Fruit fly (Drosophila melanogaster): ENCODE data around the gene CG43163.

CG43163 gene

DNA sequence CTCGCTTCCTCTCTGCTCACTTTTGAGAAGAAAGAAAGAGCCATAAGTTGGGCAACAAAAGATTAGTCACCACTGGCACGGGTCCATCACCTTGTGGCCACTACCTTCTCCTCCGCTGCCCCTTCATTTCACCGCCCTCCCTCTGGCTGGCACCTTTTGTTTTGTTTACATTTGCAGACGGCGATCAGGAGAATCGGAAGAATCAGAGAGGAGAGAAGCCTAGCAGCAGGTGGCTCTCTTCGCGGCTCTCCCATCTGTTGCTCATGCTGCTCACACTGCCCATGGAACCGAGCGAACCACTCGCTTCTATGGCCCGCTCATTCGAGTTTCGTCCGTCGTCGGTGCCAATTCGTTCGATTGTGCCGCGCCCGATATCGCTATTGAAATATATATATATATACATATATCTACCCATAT is 39.4 kb upstream of the CG43163 start:
- TF ChIP-seq Dfd (GFP tag; optimal IDR thresholded peaks at IDR 0.05): no peak
- TF ChIP-seq CG32264 (GFP tag; optimal IDR thresholded peaks at IDR 0.05): peak; percentile 41
- no peak for TF ChIP-seq Mio (GFP tag; optimal IDR thresholded peaks at IDR 0.05)
- TF ChIP-seq jim (GFP tag; optimal IDR thresholded peaks at IDR 0.05): peak; percentile 47
- TF ChIP-seq CG9705 (GFP tag; optimal IDR thresholded peaks at IDR 0.05): no peak
- TF ChIP-seq foxo (GFP tag; optimal IDR thresholded peaks at IDR 0.05): peak in 1 of 2 experiments; percentile 25
- peak; percentile 47 for TF ChIP-seq fru (GFP tag; optimal IDR thresholded peaks at IDR 0.05)
- TF ChIP-seq woc (GFP tag; optimal IDR thresholded peaks at IDR 0.05): no peak
- no peak for TF ChIP-seq lola (GFP tag; optimal IDR thresholded peaks at IDR 0.05)
- TF ChIP-seq ey (GFP tag; optimal IDR thresholded peaks at IDR 0.05): no peak
- no peak for TF ChIP-seq brk (GFP tag; optimal IDR thresholded peaks at IDR 0.05)
- TF ChIP-seq sv (GFP tag; optimal IDR thresholded peaks at IDR 0.05): no peak
- TF ChIP-seq HLH106 (tag; optimal IDR thresholded peaks at IDR 0.05): no peak
- TF ChIP-seq N (GFP tag; optimal IDR thresholded peaks at IDR 0.05): no peak
- peak; percentile 66 for TF ChIP-seq Hr83 (GFP tag; optimal IDR thresholded peaks at IDR 0.05; ENCODE audit: poor library complexity, severe bottlenecking)
- TF ChIP-seq Jra (GFP tag; optimal IDR thresholded peaks at IDR 0.05): peak; percentile 79
- TF ChIP-seq Vsx2 (GFP tag; optimal IDR thresholded peaks at IDR 0.05; ENCODE audit: partially characterized antibody): peak; percentile 91
- TF ChIP-seq dl (GFP tag; optimal IDR thresholded peaks at IDR 0.05; ENCODE audit: insufficient read depth in 1 of 2, partially characterized antibody in 2 of 2): peak; percentile 98 to 99
- peak; percentile 99 for TF ChIP-seq Dif (GFP tag; optimal IDR thresholded peaks at IDR 0.05; ENCODE audit: partially characterized antibody)
- TF ChIP-seq Sp1 (GFP tag; optimal IDR thresholded peaks at IDR 0.05): peak; percentile 48
- TF ChIP-seq Abd-B (GFP tag; optimal IDR thresholded peaks at IDR 0.05): no peak
- no peak for TF ChIP-seq GATAd (GFP tag; optimal IDR thresholded peaks at IDR 0.05)
- TF ChIP-seq Hnf4 (GFP tag; optimal IDR thresholded peaks at IDR 0.05): no peak
- TF ChIP-seq sage (GFP tag; optimal IDR thresholded peaks at IDR 0.05): peak; percentile 41
- TF ChIP-seq tai (GFP tag; optimal IDR thresholded peaks at IDR 0.05): peak; percentile 4
- no peak for TF ChIP-seq OdsH (GFP tag; optimal IDR thresholded peaks at IDR 0.05)
- TF ChIP-seq psq (GFP tag; optimal IDR thresholded peaks at IDR 0.05): peak; percentile 81
- no peak for TF ChIP-seq Hr78 (GFP tag; optimal IDR thresholded peaks at IDR 0.05)
- peak; percentile 57 for TF ChIP-seq br (GFP tag; optimal IDR thresholded peaks at IDR 0.05)
- peak; percentile 71 for TF ChIP-seq h (GFP tag; optimal IDR thresholded peaks at IDR 0.05)
- peak; percentile 48 for TF ChIP-seq CrebA (GFP tag; optimal IDR thresholded peaks at IDR 0.05; ENCODE audit: borderline replicate concordance)
- TF ChIP-seq rgr (GFP tag; optimal IDR thresholded peaks at IDR 0.05): peak; percentile 49
- peak; percentile 62 for TF ChIP-seq Rel (GFP tag; optimal IDR thresholded peaks at IDR 0.05)
- TF ChIP-seq Rel (tag; optimal IDR thresholded peaks at IDR 0.05): peak; percentile 28
- no peak for TF ChIP-seq pan (optimal IDR thresholded peaks at IDR 0.05)
- TF ChIP-seq dmrt93B (GFP tag; optimal IDR thresholded peaks at IDR 0.05): no peak
- no peak for TF ChIP-seq dsf (GFP tag; optimal IDR thresholded peaks at IDR 0.05; ENCODE audit: borderline replicate concordance)
- no peak for TF ChIP-seq Myc (optimal IDR thresholded peaks at IDR 0.05)
- no peak for TF ChIP-seq usp (GFP tag; optimal IDR thresholded peaks at IDR 0.05)

DNA sequence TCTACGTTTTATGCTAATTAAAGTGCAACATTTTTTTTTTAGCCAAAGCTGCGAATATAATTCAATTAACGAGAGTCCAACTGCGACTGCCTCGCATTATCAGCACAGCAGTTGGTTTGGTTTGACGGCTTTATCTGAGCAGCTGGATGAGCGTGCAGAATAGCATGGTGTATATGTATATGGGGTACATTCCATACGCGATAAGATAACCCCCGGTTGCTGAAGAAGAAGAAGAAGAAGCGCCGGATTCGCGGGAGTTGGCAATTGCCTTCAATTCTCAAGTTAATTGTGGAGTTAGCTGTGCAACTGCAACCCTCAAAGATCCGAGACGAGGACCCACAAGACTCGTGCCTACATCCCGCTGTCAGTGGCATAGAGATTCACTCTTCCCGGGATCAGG is 38.5 kb upstream of the CG43163 start:
- no peak for TF ChIP-seq Hr78 (GFP tag; optimal IDR thresholded peaks at IDR 0.05)
- no peak for TF ChIP-seq Hr83 (GFP tag; optimal IDR thresholded peaks at IDR 0.05; ENCODE audit: poor library complexity, severe bottlenecking)
- no peak for TF ChIP-seq Sp1 (GFP tag; optimal IDR thresholded peaks at IDR 0.05)
- TF ChIP-seq dmrt93B (GFP tag; optimal IDR thresholded peaks at IDR 0.05): no peak
- no peak for TF ChIP-seq HLH106 (tag; optimal IDR thresholded peaks at IDR 0.05)
- TF ChIP-seq Abd-B (GFP tag; optimal IDR thresholded peaks at IDR 0.05): no peak
- TF ChIP-seq h (GFP tag; optimal IDR thresholded peaks at IDR 0.05): peak; percentile 3
- no peak for TF ChIP-seq CrebA (GFP tag; optimal IDR thresholded peaks at IDR 0.05; ENCODE audit: borderline replicate concordance)
- no peak for TF ChIP-seq Rel (GFP tag; optimal IDR thresholded peaks at IDR 0.05)
- TF ChIP-seq Rel (tag; optimal IDR thresholded peaks at IDR 0.05): peak; percentile 45

DNA sequence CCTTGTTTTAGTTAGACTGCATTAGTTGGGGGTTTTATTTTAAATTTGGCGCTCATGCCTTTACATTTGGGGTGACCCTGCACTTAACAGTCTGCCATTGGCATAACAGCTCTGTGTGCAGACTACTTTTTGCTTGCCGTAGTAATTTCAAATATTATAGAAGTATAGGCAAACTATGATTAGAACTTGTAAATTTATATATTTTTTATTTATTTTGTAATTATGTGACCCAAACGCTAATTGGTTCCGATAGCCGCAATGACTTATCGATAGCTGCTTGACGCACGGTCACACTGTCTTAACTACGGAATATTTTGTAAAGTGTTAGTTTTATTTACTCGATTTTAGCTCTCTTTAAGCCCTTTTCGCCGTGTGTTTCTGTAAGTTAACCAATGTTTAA is 37.8 kb upstream of the CG43163 start, which contains the start of gene rhea:
TSS of gene rhea (plus strand) at position 292 of the 400 bp plus-strand sequence.
- no peak for TF ChIP-seq Rel (GFP tag; optimal IDR thresholded peaks at IDR 0.05)
- TF ChIP-seq Rel (tag; optimal IDR thresholded peaks at IDR 0.05): peak; percentile 12
- TF ChIP-seq dsf (GFP tag; optimal IDR thresholded peaks at IDR 0.05; ENCODE audit: borderline replicate concordance): peak; percentile 14
- no peak for TF ChIP-seq foxo (GFP tag; optimal IDR thresholded peaks at IDR 0.05)
- no peak for TF ChIP-seq ey (GFP tag; optimal IDR thresholded peaks at IDR 0.05)
- TF ChIP-seq brk (GFP tag; optimal IDR thresholded peaks at IDR 0.05): no peak
- TF ChIP-seq CG9705 (GFP tag; optimal IDR thresholded peaks at IDR 0.05): no peak
- no peak for TF ChIP-seq CG32264 (GFP tag; optimal IDR thresholded peaks at IDR 0.05)
- peak; percentile 14 for TF ChIP-seq HLH106 (tag; optimal IDR thresholded peaks at IDR 0.05)
- peak; percentile 14 for TF ChIP-seq Hr83 (GFP tag; optimal IDR thresholded peaks at IDR 0.05; ENCODE audit: poor library complexity, severe bottlenecking)
- TF ChIP-seq h (GFP tag; optimal IDR thresholded peaks at IDR 0.05): peak; percentile 27
- TF ChIP-seq Hnf4 (GFP tag; optimal IDR thresholded peaks at IDR 0.05): no peak
- peak; percentile 25 for TF ChIP-seq rgr (GFP tag; optimal IDR thresholded peaks at IDR 0.05)
- no peak for TF ChIP-seq jim (GFP tag; optimal IDR thresholded peaks at IDR 0.05)
- no peak for TF ChIP-seq tai (GFP tag; optimal IDR thresholded peaks at IDR 0.05)
- TF ChIP-seq lola (GFP tag; optimal IDR thresholded peaks at IDR 0.05): no peak
- TF ChIP-seq psq (GFP tag; optimal IDR thresholded peaks at IDR 0.05): peak; percentile 19
- TF ChIP-seq pan (optimal IDR thresholded peaks at IDR 0.05): no peak
- no peak for TF ChIP-seq Jra (GFP tag; optimal IDR thresholded peaks at IDR 0.05)
- no peak for TF ChIP-seq CrebA (GFP tag; optimal IDR thresholded peaks at IDR 0.05; ENCODE audit: borderline replicate concordance)
- TF ChIP-seq dmrt93B (GFP tag; optimal IDR thresholded peaks at IDR 0.05): no peak

Data from whole organism, wandering third instar larva.